Worm (Caenorhabditis elegans): ENCODE measurements around the gene K09E9.7.
A peak's percentile ranks its signal among the peaks of the same experiment; 100 is the strongest.

Gene K09E9.7

ce11 chrX:15642638-15643037, 1.9 kb downstream of the K09E9.7 start, which contains the start of gene H08J19.1:
Gene H08J19.1 (plus strand): TSS chrX:15642938.
- no peak for TF ChIP-seq C38D4.7 (GFP tag; optimal IDR thresholded peaks at IDR 0.05)
- no peak for TF ChIP-seq ceh-45 (GFP tag; IDR thresholded peaks at IDR 0.05)
- no peak for TF ChIP-seq che-1 (tag; optimal IDR thresholded peaks at IDR 0.05)

ce11 chrX:15647276-15647675, 6.6 kb downstream of the K09E9.7 start, which contains the start of gene F59D12.5:
Gene F59D12.5 (minus strand): TSS chrX:15647369.
- TF ChIP-seq Y22D7AL.16 (tag; optimal IDR thresholded peaks at IDR 0.05) (no peak), unc-42 (tag; optimal IDR thresholded peaks at IDR 0.05) (peak; percentile 6)

- no peak for TF ChIP-seq fkh-6 (tag; optimal IDR thresholded peaks at IDR 0.05)
- TF ChIP-seq pat-9 (tag; optimal IDR thresholded peaks at IDR 0.05): no peak
- no peak for TF ChIP-seq fkh-10 (GFP tag; optimal IDR thresholded peaks at IDR 0.05)
- no peak for TF ChIP-seq lim-6 (tag; optimal IDR thresholded peaks at IDR 0.05)
- no peak for TF ChIP-seq T23F11.4 (GFP tag; optimal IDR thresholded peaks at IDR 0.05)
- no peak for TF ChIP-seq gmeb-2 (tag; optimal IDR thresholded peaks at IDR 0.05)
- no peak for TF ChIP-seq dve-1 (tag; optimal IDR thresholded peaks at IDR 0.05)
- TF ChIP-seq pha-2 (tag; optimal IDR thresholded peaks at IDR 0.05): no peak
- no peak for TF ChIP-seq C08G9.2 (tag; optimal IDR thresholded peaks at IDR 0.05)
- no peak for TF ChIP-seq ceh-19 (GFP tag; optimal IDR thresholded peaks at IDR 0.05)
- TF ChIP-seq ztf-16 (tag; optimal IDR thresholded peaks at IDR 0.05): no peak
- TF ChIP-seq unc-86 (tag; optimal IDR thresholded peaks at IDR 0.05): no peak
- no peak for TF ChIP-seq ceh-9 (tag; optimal IDR thresholded peaks at IDR 0.05)
- no peak for TF ChIP-seq ceh-22 (tag; optimal IDR thresholded peaks at IDR 0.05)
- TF ChIP-seq ama-1 (optimal IDR thresholded peaks at IDR 0.05): no peak
- no peak for TF ChIP-seq nfya-1 (tag; optimal IDR thresholded peaks at IDR 0.05)
- no peak for TF ChIP-seq K09A11.1 (tag; optimal IDR thresholded peaks at IDR 0.05; ENCODE audit: insufficient read depth)
- no peak for TF ChIP-seq ceh-30 (tag; optimal IDR thresholded peaks at IDR 0.05)
- no peak for TF ChIP-seq sox-2 (GFP tag; IDR thresholded peaks at IDR 0.05)
These were observed 9.7 kb downstream of the K09E9.7 start for ce11 chrX:15650428-15650827.

ce11 chrX:15650919-15651420, 10.3 kb downstream of the K09E9.7 start, which contains the start of gene F59D12.3:
Gene F59D12.3 (minus strand): TSS chrX:15650969.
- TF ChIP-seq pax-1 (tag; optimal IDR thresholded peaks at IDR 0.05) (no peak), pqm-1 (tag; optimal IDR thresholded peaks at IDR 0.05) (no peak), pag-3 (tag; optimal IDR thresholded peaks at IDR 0.05; ENCODE audit: borderline replicate concordance) (no peak), C38D4.7 (GFP tag; optimal IDR thresholded peaks at IDR 0.05) (no peak), pha-2 (tag; optimal IDR thresholded peaks at IDR 0.05) (no peak), hlh-13 (GFP tag; optimal IDR thresholded peaks at IDR 0.05) (no peak), pat-9 (tag; optimal IDR thresholded peaks at IDR 0.05) (no peak), dve-1 (tag; optimal IDR thresholded peaks at IDR 0.05) (no peak)

- TF ChIP-seq T23F11.4 (GFP tag; optimal IDR thresholded peaks at IDR 0.05): no peak
- TF ChIP-seq ceh-34 (tag; optimal IDR thresholded peaks at IDR 0.05): no peak
- no peak for TF ChIP-seq ztf-16 (tag; optimal IDR thresholded peaks at IDR 0.05)
- TF ChIP-seq madf-2 (tag; optimal IDR thresholded peaks at IDR 0.05): no peak
- peak; percentile 64 for TF ChIP-seq unc-42 (tag; optimal IDR thresholded peaks at IDR 0.05)
- no peak for TF ChIP-seq elt-2 (tag; optimal IDR thresholded peaks at IDR 0.05)
- TF ChIP-seq ceh-31 (tag; optimal IDR thresholded peaks at IDR 0.05): peak; percentile 21
- peak; percentile 11 for TF ChIP-seq ceh-14 (tag; optimal IDR thresholded peaks at IDR 0.05)
These were observed 12.5 kb downstream of the K09E9.7 start for ce11 chrX:15653196-15653595.

ce11 chrX:15654969-15655368, 14.3 kb downstream of the K09E9.7 start:
- TF ChIP-seq sdc-2 (tag; optimal IDR thresholded peaks at IDR 0.05) (peak; percentile 68), pha-4 (tag; optimal IDR thresholded peaks at IDR 0.05) (no peak)

All from whole organism, late embryonic.